Worm (Caenorhabditis elegans): Measurements from ENCODE around the gene K06A9.3.

The K06A9.3 gene

ce11 chrX:1516574-1516973 is 18.6 kb downstream of the K06A9.3 start:
- TF ChIP-seq sea-1 (GFP tag; conservative IDR thresholded peaks at IDR 0.05) (no peak), B0310.2 (tag; optimal IDR thresholded peaks at IDR 0.05) (no peak), ceh-13 (GFP tag; optimal IDR thresholded peaks at IDR 0.05) (no peak), ceh-36 (tag; optimal IDR thresholded peaks at IDR 0.05) (no peak), F13C5.2 (tag; optimal IDR thresholded peaks at IDR 0.05) (no peak), tbx-37 (GFP tag; conservative IDR thresholded peaks at IDR 0.05) (no peak)

ce11 chrX:1513153-1513552 is 22.0 kb downstream of the K06A9.3 start:
- TF ChIP-seq hmbx-1 (tag; optimal IDR thresholded peaks at IDR 0.05): no peak
- TF ChIP-seq F13C5.2 (tag; optimal IDR thresholded peaks at IDR 0.05): no peak
- no peak for TF ChIP-seq tbx-11 (GFP tag; IDR thresholded peaks at IDR 0.05)
- no peak for TF ChIP-seq ceh-36 (tag; optimal IDR thresholded peaks at IDR 0.05)
- no peak for TF ChIP-seq hnd-1 (tag; optimal IDR thresholded peaks at IDR 0.05)
- no peak for TF ChIP-seq tbx-37 (GFP tag; conservative IDR thresholded peaks at IDR 0.05)
- no peak for TF ChIP-seq aly-1 (tag; optimal IDR thresholded peaks at IDR 0.05)
- no peak for TF ChIP-seq pes-1 (GFP tag; IDR thresholded peaks at IDR 0.05)
- TF ChIP-seq scrt-1 (GFP tag; IDR thresholded peaks at IDR 0.05): no peak
- no peak for TF ChIP-seq ama-1 (optimal IDR thresholded peaks at IDR 0.05)
- TF ChIP-seq ets-7 (tag; optimal IDR thresholded peaks at IDR 0.05): no peak
- no peak for TF ChIP-seq flt-1 (GFP tag; IDR thresholded peaks at IDR 0.05)
- no peak for TF ChIP-seq hmg-4 (GFP tag; optimal IDR thresholded peaks at IDR 0.05)
- no peak for TF ChIP-seq ceh-13 (GFP tag; optimal IDR thresholded peaks at IDR 0.05)
- TF ChIP-seq B0310.2 (tag; optimal IDR thresholded peaks at IDR 0.05): no peak
- no peak for TF ChIP-seq sea-1 (GFP tag; conservative IDR thresholded peaks at IDR 0.05)

- no peak for TF ChIP-seq F13C5.2 (tag; optimal IDR thresholded peaks at IDR 0.05)
- TF ChIP-seq scrt-1 (GFP tag; IDR thresholded peaks at IDR 0.05): no peak
- no peak for TF ChIP-seq B0310.2 (tag; optimal IDR thresholded peaks at IDR 0.05)
- no peak for TF ChIP-seq sea-1 (GFP tag; conservative IDR thresholded peaks at IDR 0.05)
- TF ChIP-seq tbx-11 (GFP tag; IDR thresholded peaks at IDR 0.05): no peak
- TF ChIP-seq ets-7 (tag; optimal IDR thresholded peaks at IDR 0.05): no peak
- TF ChIP-seq hmbx-1 (tag; optimal IDR thresholded peaks at IDR 0.05): no peak
- TF ChIP-seq flt-1 (GFP tag; IDR thresholded peaks at IDR 0.05): no peak
- no peak for TF ChIP-seq pes-1 (GFP tag; IDR thresholded peaks at IDR 0.05)
- TF ChIP-seq tbx-37 (GFP tag; conservative IDR thresholded peaks at IDR 0.05): no peak
- TF ChIP-seq tra-4 (tag; optimal IDR thresholded peaks at IDR 0.05): no peak
- no peak for TF ChIP-seq aly-1 (tag; optimal IDR thresholded peaks at IDR 0.05)
- TF ChIP-seq ceh-36 (tag; optimal IDR thresholded peaks at IDR 0.05): no peak
- no peak for TF ChIP-seq hnd-1 (tag; optimal IDR thresholded peaks at IDR 0.05)
- TF ChIP-seq ama-1 (optimal IDR thresholded peaks at IDR 0.05): no peak
- no peak for TF ChIP-seq hmg-4 (GFP tag; optimal IDR thresholded peaks at IDR 0.05)
- TF ChIP-seq ceh-13 (GFP tag; optimal IDR thresholded peaks at IDR 0.05): no peak
These were observed 22.9 kb downstream of the K06A9.3 start for ce11 chrX:1512307-1512706.

- TF ChIP-seq sea-1 (GFP tag; conservative IDR thresholded peaks at IDR 0.05): 0 out of 2 replicates have a peak, but pooled peaks have one; percentile 17
These were observed 26.3 kb downstream of the K06A9.3 start for ce11 chrX:1508910-1509309.

- TF ChIP-seq hmg-4 (GFP tag; optimal IDR thresholded peaks at IDR 0.05) (no peak), hnd-1 (tag; optimal IDR thresholded peaks at IDR 0.05) (no peak), tbx-37 (GFP tag; conservative IDR thresholded peaks at IDR 0.05) (no peak)
These were observed 30.6 kb downstream of the K06A9.3 start for ce11 chrX:1504529-1505080.

ce11 chrX:1503698-1504501 is 31.3 kb downstream of the K06A9.3 start:
- no peak for TF ChIP-seq hmg-4 (GFP tag; optimal IDR thresholded peaks at IDR 0.05)
- no peak for TF ChIP-seq ceh-13 (GFP tag; optimal IDR thresholded peaks at IDR 0.05)
- TF ChIP-seq hmbx-1 (tag; optimal IDR thresholded peaks at IDR 0.05): no peak
- no peak for TF ChIP-seq aly-1 (tag; optimal IDR thresholded peaks at IDR 0.05)
- TF ChIP-seq F13C5.2 (tag; optimal IDR thresholded peaks at IDR 0.05): no peak
- no peak for TF ChIP-seq tbx-37 (GFP tag; conservative IDR thresholded peaks at IDR 0.05)
- TF ChIP-seq sea-1 (GFP tag; conservative IDR thresholded peaks at IDR 0.05): no peak
- no peak for TF ChIP-seq ama-1 (optimal IDR thresholded peaks at IDR 0.05)
- TF ChIP-seq tra-4 (tag; optimal IDR thresholded peaks at IDR 0.05): no peak
- no peak for TF ChIP-seq ceh-36 (tag; optimal IDR thresholded peaks at IDR 0.05)
- TF ChIP-seq flt-1 (GFP tag; IDR thresholded peaks at IDR 0.05): no peak

- no peak for TF ChIP-seq ama-1 (optimal IDR thresholded peaks at IDR 0.05)
- no peak for TF ChIP-seq ceh-13 (GFP tag; optimal IDR thresholded peaks at IDR 0.05)
- no peak for TF ChIP-seq pes-1 (GFP tag; IDR thresholded peaks at IDR 0.05)
- no peak for TF ChIP-seq sea-1 (GFP tag; conservative IDR thresholded peaks at IDR 0.05)
- no peak for TF ChIP-seq hmg-4 (GFP tag; optimal IDR thresholded peaks at IDR 0.05)
- no peak for TF ChIP-seq F13C5.2 (tag; optimal IDR thresholded peaks at IDR 0.05)
- TF ChIP-seq hnd-1 (tag; optimal IDR thresholded peaks at IDR 0.05): no peak
- TF ChIP-seq tbx-11 (GFP tag; IDR thresholded peaks at IDR 0.05): no peak
- TF ChIP-seq hmbx-1 (tag; optimal IDR thresholded peaks at IDR 0.05): no peak
- TF ChIP-seq ets-7 (tag; optimal IDR thresholded peaks at IDR 0.05): no peak
- no peak for TF ChIP-seq ceh-36 (tag; optimal IDR thresholded peaks at IDR 0.05)
- TF ChIP-seq scrt-1 (GFP tag; IDR thresholded peaks at IDR 0.05): no peak
- no peak for TF ChIP-seq aly-1 (tag; optimal IDR thresholded peaks at IDR 0.05)
- TF ChIP-seq tra-4 (tag; optimal IDR thresholded peaks at IDR 0.05): no peak
- TF ChIP-seq B0310.2 (tag; optimal IDR thresholded peaks at IDR 0.05): no peak
- no peak for TF ChIP-seq tbx-37 (GFP tag; conservative IDR thresholded peaks at IDR 0.05)
- no peak for TF ChIP-seq flt-1 (GFP tag; IDR thresholded peaks at IDR 0.05)
These were observed 32.2 kb downstream of the K06A9.3 start for ce11 chrX:1502914-1503313.
